Worm (Caenorhabditis elegans) whole organism, late embryonic: ENCODE measurements around the gene srx-56.

Source experiments
- C08G9.2 ChIP-seq: sonication (generic microtip); optimal IDR thresholded peaks from 2 replicates; lab custom pipeline; 2016; ENCODE audit warnings: mild to moderate bottlenecking, missing genetic modification characterization, moderate library complexity, missing compliant biosample characterization
- F13H6.1 ChIP-seq: sonication (generic microtip); optimal IDR thresholded peaks from 2 replicates; lab custom pipeline; 2016; ENCODE audit warnings: missing genetic modification characterization, missing compliant biosample characterization
- ahr-1 ChIP-seq: sonication (generic microtip); optimal IDR thresholded peaks from 2 replicates; lab custom pipeline; 2016; ENCODE audit warnings: missing genetic modification characterization, missing compliant biosample characterization
- ceh-2 ChIP-seq: sonication (generic microtip); optimal IDR thresholded peaks from 2 replicates; lab custom pipeline; 2016; ENCODE audit warnings: missing genotype, missing genetic modification characterization, missing compliant biosample characterization
- elt-2 ChIP-seq: sonication (generic microtip); optimal IDR thresholded peaks from 2 replicates; lab custom pipeline; 2016; ENCODE audit warnings: missing genetic modification reagents, missing genetic modification characterization, missing compliant biosample characterization
- gmeb-2 ChIP-seq: sonication (generic microtip); optimal IDR thresholded peaks from 2 replicates; lab custom pipeline; 2016; ENCODE audit warnings: missing genetic modification characterization, inconsistent platforms, missing compliant biosample characterization
- hlh-6 ChIP-seq: sonication (generic microtip); optimal IDR thresholded peaks from 2 replicates; lab custom pipeline; 2016; ENCODE audit warnings: missing genotype, missing genetic modification characterization, missing compliant biosample characterization
- mec-3 ChIP-seq: sonication (generic microtip); optimal IDR thresholded peaks from 2 replicates; lab custom pipeline; 2016; ENCODE audit warnings: borderline replicate concordance, missing genetic modification characterization, missing compliant biosample characterization
- nfya-1 ChIP-seq: sonication (generic microtip); optimal IDR thresholded peaks from 2 replicates; lab custom pipeline; 2017; ENCODE audit warnings: missing genetic modification characterization, mild to moderate bottlenecking, missing compliant biosample characterization, antibody characterized with exemption, moderate library complexity
- odd-2 ChIP-seq: sonication (generic microtip); optimal IDR thresholded peaks from 2 replicates; lab custom pipeline; 2017; ENCODE audit warnings: antibody characterized with exemption, mild to moderate bottlenecking, missing genetic modification characterization, missing compliant biosample characterization
- rnt-1 ChIP-seq: sonication (generic microtip); optimal IDR thresholded peaks from 2 replicates; lab custom pipeline; 2016; ENCODE audit warnings: missing genetic modification characterization, missing compliant biosample characterization
- zip-5 ChIP-seq: sonication (generic microtip); optimal IDR thresholded peaks from 2 replicates; lab custom pipeline; 2016; ENCODE audit warnings: missing genetic modification characterization, missing compliant biosample characterization

DNA sequence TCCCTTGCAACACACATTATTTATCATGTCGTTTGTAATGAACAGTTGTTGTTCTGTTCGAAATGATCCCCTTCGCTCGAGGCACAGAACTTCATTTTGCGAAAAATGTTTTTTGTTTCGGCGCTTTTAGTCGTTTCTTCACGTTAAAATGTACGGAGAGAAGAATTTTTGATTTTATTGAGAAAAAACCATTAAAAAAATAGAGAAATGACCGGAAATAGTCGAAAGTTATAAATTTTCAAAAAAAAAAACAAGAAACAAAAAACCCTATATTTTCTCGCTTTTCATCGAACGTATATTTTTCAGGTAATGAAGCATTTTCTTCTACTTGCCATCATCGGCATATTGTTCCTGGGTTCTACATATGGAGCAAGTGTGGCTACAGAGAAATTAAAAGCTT is 41.9 kb upstream of the srx-56 start, which contains the start of gene F10G2.1:
- no peak for TF ChIP-seq mec-3 (tag; lab: Kevin White, UChicago)
- no peak for TF ChIP-seq gmeb-2 (tag; lab: Kevin White, UChicago)
- no peak for TF ChIP-seq odd-2
- no peak for TF ChIP-seq ahr-1 (tag; lab: Kevin White, UChicago)
- TF ChIP-seq zip-5 (tag; lab: Kevin White, UChicago): no peak
- no peak for TF ChIP-seq nfya-1
- TF ChIP-seq ceh-2 (tag; lab: Kevin White, UChicago): no peak
- no peak for TF ChIP-seq rnt-1 (tag; lab: Kevin White, UChicago)
- TF ChIP-seq hlh-6: no peak
- no peak for TF ChIP-seq elt-2 (tag; lab: Kevin White, UChicago)
- TF ChIP-seq C08G9.2 (tag; lab: Kevin White, UChicago): no peak
- TF ChIP-seq F13H6.1 (tag; lab: Kevin White, UChicago): no peak
